Worm (Caenorhabditis elegans): ENCODE results near the gene srj-21.

DNA sequence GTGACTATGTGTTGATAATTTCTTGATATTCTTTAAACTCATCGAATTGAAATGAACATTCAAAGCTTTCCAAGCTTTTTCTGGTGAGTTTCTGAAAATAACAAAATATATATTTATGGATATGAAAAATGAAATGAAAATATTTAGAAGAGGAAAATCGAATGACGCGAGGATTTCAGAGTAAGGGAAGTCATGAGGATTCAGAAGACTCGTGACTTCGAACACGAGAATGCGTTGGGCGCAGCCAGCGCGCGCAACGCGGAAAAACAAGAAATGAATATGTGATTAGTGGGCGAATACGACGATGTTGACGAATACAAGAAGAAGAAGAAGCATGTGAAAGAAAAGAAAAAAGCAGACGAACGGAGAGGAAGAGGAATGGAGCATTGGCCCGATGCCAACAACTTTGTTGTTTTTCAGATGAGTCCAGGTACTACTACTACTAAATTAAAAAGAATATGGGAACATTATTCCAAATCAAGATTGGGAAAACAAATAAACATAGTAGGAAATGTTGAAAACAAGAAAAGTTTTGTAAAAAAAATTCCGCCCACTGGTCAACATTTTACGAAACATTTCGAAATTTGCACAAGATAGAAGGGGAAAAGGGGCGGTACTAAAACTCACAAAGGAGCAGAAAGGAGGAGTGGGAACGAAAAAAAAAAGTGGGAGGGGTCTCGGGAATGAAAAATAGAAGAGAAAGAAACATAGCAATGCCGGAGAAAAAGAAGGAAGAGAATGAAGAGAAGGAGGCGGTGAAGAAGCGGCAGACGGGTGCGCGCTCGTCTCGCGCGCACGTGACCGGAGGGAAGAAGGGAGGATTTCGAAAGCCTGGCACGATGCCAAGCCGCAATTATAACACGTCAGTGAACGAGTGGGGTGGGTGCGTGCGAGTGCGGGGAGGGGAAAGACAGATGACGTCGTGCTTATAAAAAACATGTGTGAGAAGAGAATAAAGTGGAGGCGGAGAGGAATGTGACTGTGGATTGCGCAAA is 29.7 kb upstream of the srj-21 start:
- peak; percentile 80 for TF ChIP-seq blmp-1 (tag; optimal IDR thresholded peaks at IDR 0.05; ENCODE audit: insufficient read depth)
- peak; percentile 95 for TF ChIP-seq ztf-4 (tag; optimal IDR thresholded peaks at IDR 0.05)
- peak; percentile 95 for TF ChIP-seq snpc-4 (tag; optimal IDR thresholded peaks at IDR 0.05)
- no peak for TF ChIP-seq elt-3 (tag; optimal IDR thresholded peaks at IDR 0.05)
- peak; percentile 43 for TF ChIP-seq unc-39 (tag; optimal IDR thresholded peaks at IDR 0.05)
- no peak for TF ChIP-seq nhr-237 (tag; optimal IDR thresholded peaks at IDR 0.05)
- TF ChIP-seq nhr-77 (tag; optimal IDR thresholded peaks at IDR 0.05) = no peak
- no peak for TF ChIP-seq peb-1 (tag; optimal IDR thresholded peaks at IDR 0.05)
- peak; percentile 87 for TF ChIP-seq egl-27 (tag; optimal IDR thresholded peaks at IDR 0.05)
- peak; percentile 90 for TF ChIP-seq unc-55 (GFP tag; optimal IDR thresholded peaks at IDR 0.05)
- TF ChIP-seq elt-1 (tag; optimal IDR thresholded peaks at IDR 0.05) = no peak

All from whole organism, L2 larva.